Fruit fly (Drosophila melanogaster): ENCODE measurements around the gene CG46459.

Gene CG46459

dm6 chr3R:10669950-10670349, 26.5 kb upstream of the CG46459 start:
- no peak for TF ChIP-seq CG10348 (GFP tag; IDR thresholded peaks at IDR 0.05)
- peak; percentile 20 for TF ChIP-seq CG14655 (GFP tag; optimal IDR thresholded peaks at IDR 0.05)
- peak; percentile 5 for TF ChIP-seq CG8159 (tag; optimal IDR thresholded peaks at IDR 0.05)
- TF ChIP-seq CG12605 (GFP tag; IDR thresholded peaks at IDR 0.05), result no peak
- no peak for TF ChIP-seq CG8301 (tag; optimal IDR thresholded peaks at IDR 0.05)
- TF ChIP-seq CG32121 (GFP tag; IDR thresholded peaks at IDR 0.05), result no peak
- TF ChIP-seq Ets98B (GFP tag; IDR thresholded peaks at IDR 0.05), result no peak
- peak; percentile 5 for TF ChIP-seq CG9948 (tag; optimal IDR thresholded peaks at IDR 0.05)
- peak; percentile 37 for TF ChIP-seq CG17806 (tag; optimal IDR thresholded peaks at IDR 0.05)
- no peak for TF ChIP-seq CG34367 (tag; optimal IDR thresholded peaks at IDR 0.05)
- TF ChIP-seq gl (tag; optimal IDR thresholded peaks at IDR 0.05), result no peak
- no peak for TF ChIP-seq EcR (GFP tag; optimal IDR thresholded peaks at IDR 0.05)
- TF ChIP-seq CG4496 (GFP tag; IDR thresholded peaks at IDR 0.05), result no peak
- no peak for TF ChIP-seq Pif1B (GFP tag; optimal IDR thresholded peaks at IDR 0.05)
- no peak for TF ChIP-seq CG13204 (GFP tag; optimal IDR thresholded peaks at IDR 0.05)
- peak; percentile 3 for TF ChIP-seq CG15710 (tag; optimal IDR thresholded peaks at IDR 0.05)

dm6 chr3R:10672680-10673079, 23.8 kb upstream of the CG46459 start:
- no peak for TF ChIP-seq Pif1A (GFP tag; optimal IDR thresholded peaks at IDR 0.05)
- TF ChIP-seq EcR (GFP tag; optimal IDR thresholded peaks at IDR 0.05), result no peak
- no peak for TF ChIP-seq CG34367 (tag; optimal IDR thresholded peaks at IDR 0.05)
- no peak for TF ChIP-seq CG17806 (tag; optimal IDR thresholded peaks at IDR 0.05)
- no peak for TF ChIP-seq CG9948 (tag; optimal IDR thresholded peaks at IDR 0.05)
- TF ChIP-seq Pif1B (GFP tag; optimal IDR thresholded peaks at IDR 0.05), result no peak
- TF ChIP-seq CG10348 (GFP tag; IDR thresholded peaks at IDR 0.05), result no peak
- TF ChIP-seq rn (GFP tag; IDR thresholded peaks at IDR 0.05), result no peak
- no peak for TF ChIP-seq D1 (tag; optimal IDR thresholded peaks at IDR 0.05)
- TF ChIP-seq CG8159 (tag; optimal IDR thresholded peaks at IDR 0.05), result no peak
- no peak for TF ChIP-seq gl (tag; optimal IDR thresholded peaks at IDR 0.05)
- no peak for TF ChIP-seq Snoo (tag; optimal IDR thresholded peaks at IDR 0.05)
- no peak for TF ChIP-seq fd96Ca (GFP tag; IDR thresholded peaks at IDR 0.05)
- TF ChIP-seq CG32121 (GFP tag; IDR thresholded peaks at IDR 0.05), result no peak

dm6 chr3R:10673571-10673970, 22.9 kb upstream of the CG46459 start:
- TF ChIP-seq Snoo (tag; optimal IDR thresholded peaks at IDR 0.05), result no peak
- no peak for TF ChIP-seq CG32121 (GFP tag; IDR thresholded peaks at IDR 0.05)
- TF ChIP-seq CG17806 (tag; optimal IDR thresholded peaks at IDR 0.05), result no peak
- peak; percentile 23 for TF ChIP-seq CG15710 (tag; optimal IDR thresholded peaks at IDR 0.05)
- no peak for TF ChIP-seq CG8301 (tag; optimal IDR thresholded peaks at IDR 0.05)
- TF ChIP-seq CG8159 (tag; optimal IDR thresholded peaks at IDR 0.05), result peak; percentile 19
- no peak for TF ChIP-seq D1 (tag; optimal IDR thresholded peaks at IDR 0.05)
- no peak for TF ChIP-seq Pif1A (GFP tag; optimal IDR thresholded peaks at IDR 0.05)
- TF ChIP-seq rn (GFP tag; IDR thresholded peaks at IDR 0.05), result no peak
- TF ChIP-seq CG14655 (GFP tag; optimal IDR thresholded peaks at IDR 0.05), result no peak
- TF ChIP-seq CG10348 (GFP tag; IDR thresholded peaks at IDR 0.05), result no peak
- no peak for TF ChIP-seq CG13204 (GFP tag; optimal IDR thresholded peaks at IDR 0.05)
- peak; percentile 14 for TF ChIP-seq CG9948 (tag; optimal IDR thresholded peaks at IDR 0.05)
- no peak for TF ChIP-seq EcR (GFP tag; optimal IDR thresholded peaks at IDR 0.05)
- no peak for TF ChIP-seq CG34367 (tag; optimal IDR thresholded peaks at IDR 0.05)

- TF ChIP-seq CG34367 (tag; optimal IDR thresholded peaks at IDR 0.05) (no peak), CG32121 (GFP tag; IDR thresholded peaks at IDR 0.05) (no peak), fd96Ca (GFP tag; IDR thresholded peaks at IDR 0.05) (no peak), rn (GFP tag; IDR thresholded peaks at IDR 0.05) (no peak), EcR (GFP tag; optimal IDR thresholded peaks at IDR 0.05) (no peak), CG8159 (tag; optimal IDR thresholded peaks at IDR 0.05) (no peak), CG13204 (GFP tag; optimal IDR thresholded peaks at IDR 0.05) (no peak)
These were observed 21.3 kb upstream of the CG46459 start for dm6 chr3R:10675101-10675500.

- TF ChIP-seq CG13204 (GFP tag; optimal IDR thresholded peaks at IDR 0.05) (no peak), Ets98B (GFP tag; IDR thresholded peaks at IDR 0.05) (peak; percentile 22; the same call in 1 of the 2 replicates), EcR (GFP tag; optimal IDR thresholded peaks at IDR 0.05) (peak; percentile 96)
These were observed 19.1 kb upstream of the CG46459 start, which contains the start of gene CG6465 for dm6 chr3R:10677245-10677902. Gene CG6465 (minus strand): TSS chr3R:10677251.

- no peak for TF ChIP-seq CG17806 (tag; optimal IDR thresholded peaks at IDR 0.05)
- TF ChIP-seq gl (tag; optimal IDR thresholded peaks at IDR 0.05), result no peak
- TF ChIP-seq CG32121 (GFP tag; IDR thresholded peaks at IDR 0.05), result peak; percentile 46; the same call in 1 of the 2 replicates
- no peak for TF ChIP-seq Pif1B (GFP tag; optimal IDR thresholded peaks at IDR 0.05)
- TF ChIP-seq Ets98B (GFP tag; IDR thresholded peaks at IDR 0.05), result peak; percentile 24; the same call in 1 of the 2 replicates
- no peak for TF ChIP-seq CG10348 (GFP tag; IDR thresholded peaks at IDR 0.05)
- no peak for TF ChIP-seq Snoo (tag; optimal IDR thresholded peaks at IDR 0.05)
- no peak for TF ChIP-seq CG9948 (tag; optimal IDR thresholded peaks at IDR 0.05)
- peak; percentile 63 for TF ChIP-seq fd96Ca (GFP tag; IDR thresholded peaks at IDR 0.05)
These were observed 17.4 kb upstream of the CG46459 start for dm6 chr3R:10678935-10679565.

Measured in whole organism, pupa.